Worm (Caenorhabditis elegans) whole organism, L1 larva: Measurements from ENCODE around the gene skr-9.
"Not testable (repeated sequence)": the region's sequence is repeated elsewhere in the genome, so short reads cannot be mapped to it uniquely, and the experiment has no call there.

Experiments used
- C04F5.9 ChIP-seq: sonication (generic microtip); optimal IDR thresholded peaks from 2 replicates; lab custom pipeline; 2016; ENCODE audit warnings: missing genetic modification characterization, missing compliant biosample characterization
- C34B4.2 ChIP-seq: sonication (generic microtip); optimal IDR thresholded peaks from 2 replicates; lab custom pipeline; 2017; ENCODE audit warnings: mild to moderate bottlenecking, missing genetic modification characterization, missing compliant biosample characterization
- F16B12.6 ChIP-seq: fragments of 150-350 bp; optimal IDR thresholded peaks from 2 replicates; lab custom pipeline; 2014; ENCODE audit warnings: missing biosample characterization, missing genetic modification characterization
- alr-1 ChIP-seq: fragments of 200-800 bp; sonication (Bioruptor generic); optimal IDR thresholded peaks from 2 replicates; lab custom pipeline; 2018; ENCODE audit warnings: borderline replicate concordance, mild to moderate bottlenecking, missing genetic modification characterization, missing compliant biosample characterization
- ceh-8 ChIP-seq: fragments of 200-800 bp; sonication (Bioruptor generic); optimal IDR thresholded peaks from 2 replicates; lab custom pipeline; 2018; ENCODE audit warnings: mild to moderate bottlenecking, missing genetic modification characterization, moderate library complexity, missing compliant biosample characterization
- ceh-88 ChIP-seq: fragments of 200-800 bp; sonication (Bioruptor generic); IDR thresholded peaks from 2 replicates; pipeline ENCODE4 v1.3.6; 2022; ENCODE audit warnings: missing genetic modification characterization, missing compliant biosample characterization
- ceh-90 ChIP-seq: sonication (generic microtip); optimal IDR thresholded peaks from 2 replicates; lab custom pipeline; 2016; ENCODE audit warnings: missing genetic modification characterization, missing compliant biosample characterization
- ces-1 ChIP-seq: fragments of 150-350 bp; optimal IDR thresholded peaks from 2 replicates; lab custom pipeline; 2014; ENCODE audit warnings: missing biosample characterization, missing genetic modification reagents, missing genetic modification characterization
- dpl-1 ChIP-seq, 3 experiments: fragments of 150-350 bp in 2 of 3; sonication (generic microtip) in 1 of 3; optimal IDR thresholded peaks; 2 replicates each; lab custom pipeline; 2014 to 2017; ENCODE audit warnings: missing biosample characterization in 3 of 3, missing genetic modification characterization in 3 of 3, missing genetic modification reagents in 3 of 3
- efl-1 ChIP-seq, 4 experiments: fragments of 150-350 bp; optimal IDR thresholded peaks in 3 of 4; peaks in 1 of 4; 1 replicate in 1 of 4; 2 replicates in 3 of 4; lab custom pipeline; 2014; ENCODE audit warnings: missing biosample characterization in 2 of 4, missing genetic modification characterization in 2 of 4, missing genetic modification reagents in 2 of 4
- elt-3 ChIP-seq, 6 experiments: fragments of 150-350 bp in 1 of 6; sonication (generic microtip); optimal IDR thresholded peaks; 2 replicates each; lab custom pipeline; 2017 to 2018; ENCODE audit warnings: missing biosample characterization in 6 of 6, missing genetic modification characterization in 6 of 6, inconsistent platforms in 1 of 6
- ets-5 ChIP-seq: fragments of 200-800 bp; sonication (Bioruptor generic); IDR thresholded peaks from 2 replicates; pipeline ENCODE4 v1.3.6; 2022; ENCODE audit warnings: missing genetic modification characterization, missing compliant biosample characterization
- fkh-10 ChIP-seq: sonication (generic microtip); optimal IDR thresholded peaks from 2 replicates; lab custom pipeline; 2017; ENCODE audit warnings: missing biosample characterization, missing genetic modification reagents, missing genetic modification characterization
- fkh-8 ChIP-seq: sonication (generic microtip); optimal IDR thresholded peaks from 2 replicates; lab custom pipeline; 2016; ENCODE audit warnings: mild to moderate bottlenecking, missing genetic modification characterization, missing compliant biosample characterization
- hlh-17 ChIP-seq: fragments of 200-800 bp; sonication (Bioruptor generic); optimal IDR thresholded peaks from 2 replicates; lab custom pipeline; 2018; ENCODE audit warnings: missing genetic modification characterization, mild to moderate bottlenecking, missing compliant biosample characterization, moderate library complexity, borderline replicate concordance
- hlh-4 ChIP-seq: sonication (generic microtip); optimal IDR thresholded peaks from 2 replicates; lab custom pipeline; 2016; ENCODE audit warnings: mild to moderate bottlenecking, missing genetic modification characterization, missing compliant biosample characterization
- isw-1 ChIP-seq: fragments of 200-800 bp; sonication (Bioruptor generic); IDR thresholded peaks from 2 replicates; pipeline ENCODE4 v1.3.6; 2022; ENCODE audit warnings: missing genetic modification characterization, missing compliant biosample characterization
- lin-13 ChIP-seq: fragments of 150-350 bp; optimal IDR thresholded peaks from 2 replicates; lab custom pipeline; 2014; ENCODE audit warnings: missing biosample characterization, missing genetic modification reagents, missing genetic modification characterization
- lin-14 ChIP-seq: fragments of 200-800 bp; sonication (Bioruptor generic); optimal IDR thresholded peaks from 2 replicates; lab custom pipeline; 2018; ENCODE audit warnings: mild to moderate bottlenecking, missing genetic modification characterization, moderate library complexity, missing compliant biosample characterization
- lin-35 ChIP-seq, 2 experiments: fragments of 150-350 bp; optimal IDR thresholded peaks; 2 replicates each; lab custom pipeline; 2014; ENCODE audit warnings: missing biosample characterization in 2 of 2, missing genetic modification characterization in 2 of 2, missing genetic modification reagents in 2 of 2
- lin-39 ChIP-seq: fragments of 150-350 bp; optimal IDR thresholded peaks from 2 replicates; lab custom pipeline; 2014; ENCODE audit warnings: missing biosample characterization, missing genetic modification reagents, missing genetic modification characterization
- lir-3 ChIP-seq: sonication (generic microtip); optimal IDR thresholded peaks from 2 replicates; lab custom pipeline; 2016; ENCODE audit warnings: mild to moderate bottlenecking, missing genetic modification characterization, moderate library complexity, missing compliant biosample characterization; ENCODE audit not compliant: poor library complexity
- lsy-2 ChIP-seq, 2 experiments: fragments of 150-350 bp; optimal IDR thresholded peaks; 2 replicates each; lab custom pipeline; 2014; ENCODE audit warnings: missing biosample characterization in 2 of 2, missing genetic modification characterization in 2 of 2
- mdl-1 ChIP-seq, 2 experiments: fragments of 150-350 bp; optimal IDR thresholded peaks; 2 replicates each; lab custom pipeline; 2014 to 2017; ENCODE audit warnings: missing biosample characterization in 2 of 2, missing genetic modification characterization in 2 of 2, inconsistent platforms in 1 of 2
- nhr-237 ChIP-seq: fragments of 150-350 bp; optimal IDR thresholded peaks from 2 replicates; lab custom pipeline; 2014; ENCODE audit warnings: missing biosample characterization, missing genetic modification characterization
- nhr-28 ChIP-seq: fragments of 150-350 bp; optimal IDR thresholded peaks from 2 replicates; lab custom pipeline; 2014; ENCODE audit warnings: missing biosample characterization, missing genetic modification characterization
- nhr-47 ChIP-seq: sonication (generic microtip); optimal IDR thresholded peaks from 2 replicates; lab custom pipeline; 2016; ENCODE audit warnings: mild to moderate bottlenecking, missing genetic modification characterization, moderate library complexity, missing compliant biosample characterization
- nhr-71 ChIP-seq: sonication (generic microtip); optimal IDR thresholded peaks from 2 replicates; lab custom pipeline; 2016; ENCODE audit warnings: mild to moderate bottlenecking, missing genetic modification characterization, moderate library complexity, missing compliant biosample characterization
- nhr-77 ChIP-seq: fragments of 150-350 bp; optimal IDR thresholded peaks from 2 replicates; lab custom pipeline; 2014; ENCODE audit warnings: missing biosample characterization, missing genetic modification characterization
- nhr-85 ChIP-seq: sonication (generic microtip); peaks from one replicate; lab custom pipeline; 2016; ENCODE audit warnings: missing genetic modification characterization, inconsistent platforms, missing compliant biosample characterization
- nhr-90 ChIP-seq: sonication (generic microtip); optimal IDR thresholded peaks from 2 replicates; lab custom pipeline; 2016; ENCODE audit warnings: mild to moderate bottlenecking, missing genetic modification characterization, missing compliant biosample characterization; ENCODE audit not compliant: poor library complexity
- pqm-1 ChIP-seq: sonication (generic microtip); optimal IDR thresholded peaks from 3 replicates; lab custom pipeline; 2017; ENCODE audit warnings: missing biosample characterization, missing genetic modification characterization
- rnt-1 ChIP-seq: sonication (generic microtip); optimal IDR thresholded peaks from 2 replicates; lab custom pipeline; 2016; ENCODE audit warnings: mild to moderate bottlenecking, missing genetic modification characterization, moderate library complexity, missing compliant biosample characterization
- sup-37 ChIP-seq: fragments of 200-800 bp; sonication (Bioruptor generic); optimal IDR thresholded peaks from 2 replicates; lab custom pipeline; 2018; ENCODE audit warnings: mild to moderate bottlenecking, missing genetic modification characterization, missing compliant biosample characterization
- swsn-7 ChIP-seq: sonication (generic microtip); optimal IDR thresholded peaks from 2 replicates; lab custom pipeline; 2016; ENCODE audit warnings: missing genetic modification characterization, missing compliant biosample characterization
- tbx-2 ChIP-seq: sonication (generic microtip); optimal IDR thresholded peaks from 2 replicates; lab custom pipeline; 2016; ENCODE audit warnings: missing genetic modification characterization, missing compliant biosample characterization
- tlp-1 ChIP-seq: fragments of 150-350 bp; optimal IDR thresholded peaks from 2 replicates; lab custom pipeline; 2014; ENCODE audit warnings: missing biosample characterization, missing genetic modification characterization
- unc-30 ChIP-seq: sonication (generic microtip); optimal IDR thresholded peaks from 2 replicates; lab custom pipeline; 2017; ENCODE audit warnings: missing biosample characterization, missing genetic modification characterization
- unc-62 ChIP-seq: fragments of 150-350 bp; optimal IDR thresholded peaks from 2 replicates; lab custom pipeline; 2014; ENCODE audit warnings: missing biosample characterization, missing genetic modification reagents, missing genetic modification characterization
- unc-86 ChIP-seq: sonication (generic microtip); optimal IDR thresholded peaks from 2 replicates; lab custom pipeline; 2016; ENCODE audit warnings: missing genetic modification characterization, missing compliant biosample characterization
- vab-15 ChIP-seq: sonication (generic microtip); optimal IDR thresholded peaks from 2 replicates; lab custom pipeline; 2017; ENCODE audit warnings: missing genotype, mild to moderate bottlenecking, missing genetic modification characterization, missing compliant biosample characterization
- zip-4 ChIP-seq: fragments of 200-800 bp; sonication (Bioruptor generic); optimal IDR thresholded peaks from 2 replicates; lab custom pipeline; 2018; ENCODE audit warnings: mild to moderate bottlenecking, missing genetic modification characterization, moderate library complexity, missing compliant biosample characterization
- ztf-11 ChIP-seq, 2 experiments: sonication (generic microtip); optimal IDR thresholded peaks; 2 replicates each; lab custom pipeline; 2016 to 2017; ENCODE audit warnings: missing genetic modification characterization in 2 of 2, missing biosample characterization in 1 of 2, missing compliant biosample characterization in 1 of 2
- ztf-4 ChIP-seq: fragments of 150-350 bp; optimal IDR thresholded peaks from 2 replicates; lab custom pipeline; 2014; ENCODE audit warnings: missing biosample characterization, missing genetic modification characterization

skr-9 gene

DNA sequence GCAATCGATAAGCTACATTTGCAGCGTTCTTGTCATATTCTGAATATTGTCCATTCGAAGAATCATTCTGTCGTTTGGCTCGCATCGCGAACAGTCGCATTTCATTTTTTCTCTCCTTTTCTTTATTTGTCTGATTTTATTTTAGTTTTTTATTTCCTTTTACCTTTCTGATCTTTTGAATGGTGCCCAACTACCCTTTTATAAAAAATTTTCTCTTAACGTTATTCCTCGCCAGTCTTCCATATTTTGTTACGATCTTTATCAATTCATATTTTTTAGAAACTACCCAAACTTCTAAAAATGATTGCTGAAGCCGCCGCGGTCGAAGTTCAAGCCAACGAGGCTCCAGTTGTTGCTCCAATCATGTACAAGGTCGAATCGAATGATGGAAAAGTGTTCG, at the start of gene skr-9:
Gene skr-9, plus strand, starts transcription at position 301 of the 400 bp plus-strand sequence.
- TF ChIP-seq alr-1 (tag; lab: Kevin White, UChicago); zip-4 (GFP tag; lab: Kevin White, UChicago); ceh-90 (tag; lab: Kevin White, UChicago): not testable (repeated sequence)

ce11 chrIV:17116345-17116744, 47.0 kb upstream of the skr-9 start, which contains the start of gene cyn-13:
cyn-13 (minus strand) TSS chrIV:17116657.
- TF ChIP-seq ces-1 (GFP tag; lab: Kevin White, UChicago) (no peak), F16B12.6 (no peak), efl-1 (optimal IDR thresholded peaks at IDR 0.05; lab: Kevin White, UChicago) (no peak), efl-1 (GFP tag; optimal IDR thresholded peaks at IDR 0.05 in 1 of 2; lab: Kevin White, UChicago) (no peak), nhr-85 (tag; lab: Kevin White, UChicago) (no peak), alr-1 (tag; lab: Kevin White, UChicago) (no peak), sup-37 (GFP tag; lab: Kevin White, UChicago) (no peak), unc-62 (no peak), rnt-1 (tag; lab: Kevin White, UChicago) (no peak), nhr-90 (tag; lab: Kevin White, UChicago) (no peak), hlh-17 (GFP tag; lab: Kevin White, UChicago) (no peak), lin-35 (GFP tag; optimal IDR thresholded peaks at IDR 0.05; lab: Kevin White, UChicago) (no peak)
- TF ChIP-seq, all 84 proteins: peak for 0

DNA sequence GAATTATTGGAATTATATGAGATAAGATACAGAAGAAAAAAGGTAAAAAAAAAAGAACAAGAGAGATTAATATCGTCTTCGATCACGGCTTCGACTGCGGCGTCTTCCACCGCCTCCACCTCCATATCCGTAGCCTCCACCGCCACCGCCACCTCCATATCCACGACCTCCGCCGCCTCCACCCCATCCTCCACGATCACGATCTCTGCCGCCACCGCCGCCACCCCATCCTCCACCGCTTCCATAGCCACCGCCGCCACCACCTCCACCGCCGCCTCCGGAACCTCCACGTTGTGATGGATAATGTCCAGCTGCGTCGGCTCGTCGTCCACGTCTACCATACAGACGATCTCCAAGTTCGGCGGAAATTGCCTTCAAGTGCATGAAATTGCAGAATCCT, 46.6 kb upstream of the skr-9 start:
- TF ChIP-seq ceh-8 (GFP tag; lab: Kevin White, UChicago) (peak; percentile 21), vab-15 (no peak), lin-14 (GFP tag; lab: Kevin White, UChicago) (no peak), elt-3 (tag; optimal IDR thresholded peaks at IDR 0.05; lab: Kevin White, UChicago) (no peak), mdl-1 (tag; optimal IDR thresholded peaks at IDR 0.05; lab: Kevin White, UChicago) (no peak), C34B4.2 (no peak), nhr-77 (tag; lab: Kevin White, UChicago) (no peak)
- TF ChIP-seq, all 84 proteins: peak for 1

DNA sequence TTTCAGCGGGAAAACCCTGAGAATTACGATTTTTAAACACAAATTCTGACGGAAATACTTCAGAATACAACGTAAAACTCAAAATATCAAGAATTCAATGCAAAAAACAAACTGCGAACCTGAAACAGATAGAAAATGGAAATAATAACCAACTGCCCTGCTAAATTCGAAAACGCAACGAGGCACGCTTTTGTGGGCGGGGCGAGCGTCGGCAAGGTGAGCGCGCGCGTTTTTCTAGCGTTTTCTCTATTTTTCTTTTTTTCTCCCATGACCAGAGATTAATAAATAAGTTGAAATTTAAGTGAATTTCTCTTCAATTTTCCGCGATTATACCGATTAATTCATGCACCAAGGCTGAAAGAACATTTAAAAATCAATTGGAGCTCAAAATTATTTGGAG, 44.8 kb upstream of the skr-9 start, which contains the start of gene uaf-2:
Gene uaf-2, minus strand, starts transcription at position 183 of the 400 bp plus-strand sequence.
- TF ChIP-seq dpl-1 (GFP tag; optimal IDR thresholded peaks at IDR 0.05; lab: Kevin White, UChicago) (peak; percentile 14 to 48 (median 30)), pqm-1 (tag; lab: Kevin White, UChicago) (no peak), nhr-47 (tag; lab: Kevin White, UChicago) (peak; percentile 41), lsy-2 (tag; optimal IDR thresholded peaks at IDR 0.05; lab: Kevin White, UChicago) (peak in 1 of 2 experiments; percentile 52), fkh-10 (GFP tag; lab: Kevin White, UChicago) (no peak), swsn-7 (tag; lab: Kevin White, UChicago) (no peak), ztf-11 (tag; optimal IDR thresholded peaks at IDR 0.05; lab: Kevin White, UChicago) (no peak), fkh-8 (no peak), elt-3 (tag; optimal IDR thresholded peaks at IDR 0.05; lab: Kevin White, UChicago) (no peak), unc-30 (tag; lab: Kevin White, UChicago) (no peak), lin-13 (GFP tag; lab: Kevin White, UChicago) (no peak), ztf-4 (tag; lab: Kevin White, UChicago) (no peak), ets-5 (GFP tag; lab: Robert Waterston, UW) (no peak), nhr-71 (peak; percentile 46), tbx-2 (peak; percentile 7), C34B4.2 (no peak), zip-4 (GFP tag; lab: Kevin White, UChicago) (no peak), lin-35 (GFP tag; optimal IDR thresholded peaks at IDR 0.05; lab: Kevin White, UChicago) (peak; percentile 17 to 51), unc-62 (no peak), hlh-4 (tag; lab: Kevin White, UChicago) (no peak), hlh-17 (GFP tag; lab: Kevin White, UChicago) (no peak), alr-1 (tag; lab: Kevin White, UChicago) (no peak), unc-86 (tag; lab: Kevin White, UChicago) (no peak), F16B12.6 (peak; percentile 6), tlp-1 (tag; lab: Kevin White, UChicago) (no peak), lir-3 (tag; lab: Kevin White, UChicago) (no peak), ceh-88 (no peak), nhr-237 (tag; lab: Kevin White, UChicago) (no peak), isw-1 (GFP tag; lab: Robert Waterston, UW) (no peak), nhr-28 (tag; lab: Kevin White, UChicago) (no peak), C04F5.9 (tag; lab: Kevin White, UChicago) (no peak), lin-39 (tag; lab: Kevin White, UChicago) (no peak)
